Fruit fly (Drosophila melanogaster): ENCODE measurements around the gene Acyp.

DNA sequence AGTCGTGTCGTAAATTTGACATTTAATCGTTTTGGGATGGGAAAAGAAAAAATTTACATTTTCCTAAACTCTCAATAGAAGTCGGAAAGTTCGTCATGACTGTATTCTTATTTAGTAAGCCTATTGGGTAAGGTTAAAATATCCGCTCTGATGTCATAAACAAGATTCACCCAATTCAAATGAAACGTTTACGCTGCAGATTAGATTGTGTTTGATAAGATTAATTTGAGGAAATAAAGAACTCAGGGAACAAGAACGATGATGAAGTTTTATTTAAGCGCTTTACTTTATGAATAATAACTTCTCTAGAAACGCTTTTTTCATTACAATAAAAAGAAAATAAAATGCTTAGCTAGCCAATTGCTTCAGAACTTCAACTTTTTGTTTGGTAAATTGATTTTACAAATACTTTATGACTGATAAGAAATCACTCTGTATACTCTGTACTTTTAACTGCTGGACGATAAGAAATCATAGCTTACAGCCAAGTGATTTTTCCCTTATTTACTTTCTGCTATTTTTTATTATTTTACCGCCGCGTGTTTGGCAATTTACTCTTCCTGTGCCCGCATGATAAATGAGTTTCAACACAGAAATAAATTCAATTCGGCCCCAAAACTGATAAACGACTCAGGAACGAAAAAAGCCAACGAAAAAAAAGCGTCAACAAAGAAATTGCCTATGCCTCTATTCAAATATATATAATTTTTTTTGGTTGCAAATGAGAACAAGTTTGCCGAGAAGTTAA is 25.4 kb upstream of the Acyp start:
- TF ChIP-seq CG13204 (GFP tag; optimal IDR thresholded peaks at IDR 0.05) (no peak), rn (GFP tag; IDR thresholded peaks at IDR 0.05) (no peak)
